Fruit fly (Drosophila melanogaster) whole organism, embryonic: ENCODE results near the gene DAAM.

Experiments
- CG11093 ChIP-seq: fragments of 200-800 bp; sonication (Bioruptor generic); IDR thresholded peaks from 3 replicates; pipeline ENCODE4 v1.3.6; 2022; ENCODE audit warnings: missing biosample characterization, missing genetic modification characterization
- CG4424 ChIP-seq: fragments of 200-800 bp; sonication (Bioruptor generic); optimal IDR thresholded peaks from 3 replicates; lab custom pipeline; 2016; ENCODE audit warnings: missing biosample characterization, missing genetic modification characterization
- Rx ChIP-seq: fragments of 200-800 bp; sonication (Bioruptor generic); IDR thresholded peaks from 2 replicates; pipeline ENCODE4 v1.3.6; 2022; ENCODE audit warnings: missing biosample characterization, missing genetic modification characterization
- nerfin-2 ChIP-seq: fragments of 200-800 bp; sonication (Bioruptor generic); IDR thresholded peaks from 2 replicates; pipeline ENCODE4 v1.3.6; 2022; ENCODE audit warnings: missing biosample characterization, missing genetic modification characterization; ENCODE audit not compliant: partially characterized antibody

DNA sequence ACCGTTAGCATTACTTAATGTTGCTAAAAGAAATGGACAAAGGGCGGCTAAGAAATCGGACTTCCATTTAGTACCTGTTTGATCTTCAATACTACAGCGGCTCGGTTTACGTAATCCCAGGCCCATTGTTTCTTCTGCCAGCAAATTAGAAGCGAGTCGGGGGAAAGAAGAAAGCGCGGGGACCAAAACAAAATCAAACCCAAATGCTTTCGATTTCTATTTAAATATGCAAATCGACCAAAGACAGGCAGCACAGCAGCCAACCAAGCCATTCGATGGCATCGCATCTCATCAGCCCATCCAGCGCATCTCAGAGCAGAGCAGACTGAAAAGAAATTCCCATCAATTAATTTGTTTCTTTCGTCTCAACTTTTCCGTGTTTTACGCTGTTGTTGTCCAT is 9.7 kb downstream of the DAAM start:
- no peak for TF ChIP-seq CG4424
- TF ChIP-seq CG11093 (GFP tag; lab: Robert Waterston, UW) = no peak
- no peak for TF ChIP-seq nerfin-2 (GFP tag; lab: Robert Waterston, UW)
- TF ChIP-seq Rx (GFP tag; lab: Robert Waterston, UW) = no peak
